Comparison of ENCODE assay signal across 1 fruit fly cellular context in the genomic region with DNA sequence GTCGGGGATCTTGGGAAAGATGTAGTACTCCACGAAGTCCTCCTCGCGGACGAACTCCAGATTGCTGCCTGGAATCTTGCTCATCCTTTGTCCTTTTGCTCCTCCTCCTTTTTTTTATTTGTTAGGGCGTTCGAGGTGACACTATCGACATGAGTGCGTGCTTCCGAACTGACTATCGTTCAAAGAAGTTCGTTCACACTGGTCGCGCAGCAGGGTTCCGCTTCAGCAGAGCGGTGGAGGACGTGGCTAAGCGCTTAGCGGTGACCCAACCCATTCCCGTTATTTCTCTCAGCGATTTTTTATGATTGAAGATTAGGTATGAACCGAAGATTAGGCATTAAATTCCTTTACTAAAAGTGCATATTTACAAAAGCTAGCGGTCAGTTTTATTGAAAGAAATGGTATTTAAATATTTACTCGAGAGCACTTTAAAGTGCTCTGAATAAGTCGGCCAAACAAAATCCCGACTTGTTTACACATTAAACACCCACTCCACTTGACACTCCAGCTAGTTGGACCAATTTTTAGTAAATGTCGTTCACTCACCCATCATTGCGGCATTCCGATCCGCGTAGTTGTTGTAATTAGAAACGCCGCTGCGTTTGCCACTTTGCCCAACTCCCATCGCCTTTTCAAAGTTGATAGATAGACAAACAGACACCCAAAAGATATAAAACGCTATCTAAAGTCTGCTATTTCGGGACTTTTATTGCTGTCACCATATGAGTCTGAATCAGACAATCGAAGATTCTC.
TF ChIP-seq lines count a peak whose summit lies in the region.

A gene (minus strand): TSS at position 166 of the 753 bp plus-strand sequence.
A gene (plus strand): TSS at position 703 of the 753 bp plus-strand sequence.

TF ChIP-seq in whole organism, embryonic, 481 proteins besides CTCF, POLR2A, EP300 and RAD21 (continued from another document and continues in another):
- TF ChIP-seq gro (GFP tag; optimal IDR thresholded peaks at IDR 0.05; lab: Kevin White, UChicago) (no peak), cas (GFP tag; IDR thresholded peaks at IDR 0.05; lab: Robert Waterston, UW) (no peak; the same call in 1 of the 2 replicates), tin (GFP tag; optimal IDR thresholded peaks at IDR 0.05; lab: Kevin White, UChicago) (peak; percentile 22), h (optimal IDR thresholded peaks at IDR 0.05; lab: Kevin White, UChicago) (no peak), slbo (GFP tag; IDR thresholded peaks at IDR 0.05; lab: Robert Waterston, UW) (peak; percentile 79), Hand (GFP tag; optimal IDR thresholded peaks at IDR 0.05; lab: Kevin White, UChicago) (no peak), CG11695 (GFP tag; IDR thresholded peaks at IDR 0.05; lab: Robert Waterston, UW) (no peak; the same call in 2 of the 3 replicates), CG2129 (GFP tag; IDR thresholded peaks at IDR 0.05; lab: Robert Waterston, UW; ENCODE audit: partially characterized antibody) (peak; percentile 76), HLH3B (GFP tag; IDR thresholded peaks at IDR 0.05; lab: Robert Waterston, UW) (no peak), B-H2 (GFP tag; optimal IDR thresholded peaks at IDR 0.05; lab: Kevin White, UChicago) (no peak), br (optimal IDR thresholded peaks at IDR 0.05; lab: Kevin White, UChicago) (no peak), CG14014 (GFP tag; IDR thresholded peaks at IDR 0.05; lab: Robert Waterston, UW) (peak; percentile 32; the same call in 1 of the 2 replicates), CkIIα-i1 (GFP tag; IDR thresholded peaks at IDR 0.05; lab: Robert Waterston, UW) (no peak), Hr51 (GFP tag; optimal IDR thresholded peaks at IDR 0.05; lab: Kevin White, UChicago) (peak in 1 of 2 experiments; percentile 41), CG17186 (GFP tag; optimal IDR thresholded peaks at IDR 0.05; lab: Kevin White, UChicago) (peak; percentile 80), chif (GFP tag; optimal IDR thresholded peaks at IDR 0.05; lab: Kevin White, UChicago) (peak in 1 of 2 experiments; percentile 50), HLH4C (GFP tag; IDR thresholded peaks at IDR 0.05; lab: Robert Waterston, UW; ENCODE audit: partially characterized antibody) (peak; percentile 85), Hmx (GFP tag; optimal IDR thresholded peaks at IDR 0.05; lab: Kevin White, UChicago) (no peak), Dp (GFP tag; optimal IDR thresholded peaks at IDR 0.05; lab: Kevin White, UChicago) (peak; percentile 30), CG8478 (optimal IDR thresholded peaks at IDR 0.05; lab: Kevin White, UChicago) (no peak), inv (GFP tag; IDR thresholded peaks at IDR 0.05; lab: Robert Waterston, UW; ENCODE audit: partially characterized antibody) (peak; percentile 96), esg (GFP tag; conservative IDR thresholded peaks at IDR 0.05; lab: Robert Waterston, UW) (no peak), CG15269 (tag; optimal IDR thresholded peaks at IDR 0.05; lab: Kevin White, UChicago) (no peak), CG9437 (GFP tag; optimal IDR thresholded peaks at IDR 0.05; lab: Kevin White, UChicago) (no peak), Tbp (GFP tag; optimal IDR thresholded peaks at IDR 0.05; lab: Kevin White, UChicago) (no peak), E2f2 (GFP tag; IDR thresholded peaks at IDR 0.05; lab: Robert Waterston, UW) (peak; percentile 49), nerfin-2 (GFP tag; IDR thresholded peaks at IDR 0.05; lab: Robert Waterston, UW; ENCODE audit: partially characterized antibody) (peak; percentile 76), CG17385 (GFP tag; optimal IDR thresholded peaks at IDR 0.05; lab: Kevin White, UChicago) (no peak), nau (GFP tag; optimal IDR thresholded peaks at IDR 0.05; lab: Kevin White, UChicago) (no peak), CG32532 (GFP tag; IDR thresholded peaks at IDR 0.05; lab: Robert Waterston, UW) (peak; percentile 75), gcm (GFP tag; optimal IDR thresholded peaks at IDR 0.05; lab: Kevin White, UChicago) (no peak), BEAF-32 (GFP tag; optimal IDR thresholded peaks at IDR 0.05; lab: Kevin White, UChicago) (peak; percentile 96), CG7357 (GFP tag; IDR thresholded peaks at IDR 0.05; lab: Robert Waterston, UW) (peak; percentile 97), CG11560 (tag; IDR thresholded peaks at IDR 0.05; lab: Robert Waterston, UW) (0 out of 3 replicates have a peak, but pooled peaks have one; percentile 21), hkb (optimal IDR thresholded peaks at IDR 0.05; lab: Kevin White, UChicago) (peak; percentile 76), hkb (GFP tag; IDR thresholded peaks at IDR 0.05; lab: Robert Waterston, UW) (no peak), CG7928 (GFP tag; optimal IDR thresholded peaks at IDR 0.05; lab: Kevin White, UChicago) (peak; percentile 17), wek (GFP tag; optimal IDR thresholded peaks at IDR 0.05; lab: Kevin White, UChicago) (no peak), NFAT (GFP tag; IDR thresholded peaks at IDR 0.05; lab: Robert Waterston, UW) (peak; percentile 80), CG5245 (GFP tag; optimal IDR thresholded peaks at IDR 0.05; lab: Kevin White, UChicago) (peak; percentile 4), Xbp1 (GFP tag; optimal IDR thresholded peaks at IDR 0.05; lab: Kevin White, UChicago) (peak; percentile 60), usp (GFP tag; optimal IDR thresholded peaks at IDR 0.05; lab: Kevin White, UChicago) (no peak), ttk (GFP tag; IDR thresholded peaks at IDR 0.05; lab: Robert Waterston, UW) (peak; percentile 30; the same call in 1 of the 2 replicates), CG11696 (GFP tag; IDR thresholded peaks at IDR 0.05; lab: Robert Waterston, UW) (no peak), Nf-YB (GFP tag; optimal IDR thresholded peaks at IDR 0.05; lab: Kevin White, UChicago) (no peak), CG42726 (GFP tag; IDR thresholded peaks at IDR 0.05; lab: Robert Waterston, UW; ENCODE audit: partially characterized antibody) (peak; percentile 98), CG17829 (tag; optimal IDR thresholded peaks at IDR 0.05; lab: Kevin White, UChicago) (no peak), Mad (GFP tag; optimal IDR thresholded peaks at IDR 0.05; lab: Kevin White, UChicago) (peak; percentile 21), Dip3 (GFP tag; optimal IDR thresholded peaks at IDR 0.05; lab: Kevin White, UChicago) (no peak), ems (GFP tag; optimal IDR thresholded peaks at IDR 0.05; lab: Kevin White, UChicago) (no peak), NfI (GFP tag; optimal IDR thresholded peaks at IDR 0.05; lab: Kevin White, UChicago) (peak; percentile 21), fd3F (GFP tag; optimal IDR thresholded peaks at IDR 0.05; lab: Kevin White, UChicago) (no peak), CoRest (tag; optimal IDR thresholded peaks at IDR 0.05; lab: Kevin White, UChicago) (peak; percentile 69), vnd (GFP tag; IDR thresholded peaks at IDR 0.05; lab: Robert Waterston, UW; ENCODE audit: partially characterized antibody) (peak; percentile 87), CG15601 (tag; optimal IDR thresholded peaks at IDR 0.05; lab: Kevin White, UChicago) (peak; percentile 16), wdn (GFP tag; IDR thresholded peaks at IDR 0.05; lab: Robert Waterston, UW) (peak; percentile 44; the same call in 1 of the 2 replicates), az2 (GFP tag; optimal IDR thresholded peaks at IDR 0.05; lab: Kevin White, UChicago) (no peak), lola (GFP tag; optimal IDR thresholded peaks at IDR 0.05; lab: Kevin White, UChicago) (no peak), HLH54F (GFP tag; optimal IDR thresholded peaks at IDR 0.05; lab: Kevin White, UChicago) (peak; percentile 30), hb (GFP tag; IDR thresholded peaks at IDR 0.05; lab: Robert Waterston, UW; ENCODE audit: partially characterized antibody) (peak; percentile 89), CG8089 (GFP tag; optimal IDR thresholded peaks at IDR 0.05; lab: Kevin White, UChicago) (peak; percentile 3), CG9797 (GFP tag; optimal IDR thresholded peaks at IDR 0.05; lab: Kevin White, UChicago) (peak; percentile 50), Opbp (GFP tag; IDR thresholded peaks at IDR 0.05; lab: Robert Waterston, UW; ENCODE audit: partially characterized antibody) (peak; percentile 98), CG10209 (GFP tag; optimal IDR thresholded peaks at IDR 0.05; lab: Kevin White, UChicago) (no peak), CG10462 (GFP tag; optimal IDR thresholded peaks at IDR 0.05; lab: Kevin White, UChicago) (peak; percentile 88), CG16815 (GFP tag; optimal IDR thresholded peaks at IDR 0.05; lab: Kevin White, UChicago) (no peak), CG4730 (GFP tag; IDR thresholded peaks at IDR 0.05; lab: Robert Waterston, UW) (no peak), lbe (GFP tag; optimal IDR thresholded peaks at IDR 0.05; lab: Kevin White, UChicago) (no peak), ro (GFP tag; IDR thresholded peaks at IDR 0.05; lab: Robert Waterston, UW) (no peak), oc (tag; optimal IDR thresholded peaks at IDR 0.05; lab: Kevin White, UChicago) (no peak), PHDP (tag; optimal IDR thresholded peaks at IDR 0.05; lab: Kevin White, UChicago) (no peak), CG18011 (GFP tag; optimal IDR thresholded peaks at IDR 0.05; lab: Kevin White, UChicago) (no peak), klu (GFP tag; IDR thresholded peaks at IDR 0.05; lab: Robert Waterston, UW) (0 out of 2 replicates have a peak, but pooled peaks have one; percentile 23), CG31224 (GFP tag; IDR thresholded peaks at IDR 0.05; lab: Robert Waterston, UW) (no peak), Dek (tag; optimal IDR thresholded peaks at IDR 0.05; lab: Kevin White, UChicago) (peak; percentile 23), Rx (GFP tag; IDR thresholded peaks at IDR 0.05; lab: Robert Waterston, UW) (no peak), disco-r (GFP tag; optimal IDR thresholded peaks at IDR 0.05; lab: Kevin White, UChicago) (peak; percentile 24), scrt (GFP tag; optimal IDR thresholded peaks at IDR 0.05; lab: Kevin White, UChicago) (no peak), gfzf (GFP tag; optimal IDR thresholded peaks at IDR 0.05; lab: Kevin White, UChicago) (peak; percentile 60), ase (GFP tag; IDR thresholded peaks at IDR 0.05; lab: Robert Waterston, UW) (no peak), hbn (GFP tag; IDR thresholded peaks at IDR 0.05; lab: Robert Waterston, UW; ENCODE audit: partially characterized antibody) (peak; percentile 87), B-H1 (GFP tag; IDR thresholded peaks at IDR 0.05; lab: Robert Waterston, UW) (peak; percentile 23; the same call in 1 of the 3 replicates), danr (GFP tag; IDR thresholded peaks at IDR 0.05; lab: Robert Waterston, UW) (no peak), CG11723 (GFP tag; optimal IDR thresholded peaks at IDR 0.05; lab: Kevin White, UChicago) (no peak), CG2889 (GFP tag; IDR thresholded peaks at IDR 0.05; lab: Robert Waterston, UW) (no peak), lilli (GFP tag; optimal IDR thresholded peaks at IDR 0.05; lab: Kevin White, UChicago) (peak; percentile 60), CG10147 (GFP tag; optimal IDR thresholded peaks at IDR 0.05; lab: Kevin White, UChicago) (no peak), CG3995 (GFP tag; optimal IDR thresholded peaks at IDR 0.05; lab: Kevin White, UChicago) (peak; percentile 55), trh (GFP tag; optimal IDR thresholded peaks at IDR 0.05; lab: Kevin White, UChicago) (peak; percentile 14), CG34422 (GFP tag; IDR thresholded peaks at IDR 0.05; lab: Robert Waterston, UW) (peak; percentile 45; the same call in 2 of the 3 replicates), H15 (GFP tag; IDR thresholded peaks at IDR 0.05; lab: Robert Waterston, UW) (no peak), CG7745 (tag; optimal IDR thresholded peaks at IDR 0.05; lab: Kevin White, UChicago) (no peak), tio (GFP tag; optimal IDR thresholded peaks at IDR 0.05; lab: Kevin White, UChicago) (no peak), Doc2 (GFP tag; IDR thresholded peaks at IDR 0.05; lab: Robert Waterston, UW) (no peak), C15 (GFP tag; IDR thresholded peaks at IDR 0.05; lab: Robert Waterston, UW) (no peak), zen2 (GFP tag; IDR thresholded peaks at IDR 0.05; lab: Robert Waterston, UW; ENCODE audit: partially characterized antibody) (peak; percentile 87), CG4617 (GFP tag; optimal IDR thresholded peaks at IDR 0.05; lab: Kevin White, UChicago; ENCODE audit: borderline replicate concordance) (peak; percentile 95), CG33557 (GFP tag; optimal IDR thresholded peaks at IDR 0.05; lab: Kevin White, UChicago) (no peak), ash1 (GFP tag; optimal IDR thresholded peaks at IDR 0.05; lab: Kevin White, UChicago) (no peak), CG30403 (GFP tag; optimal IDR thresholded peaks at IDR 0.05; lab: Kevin White, UChicago) (peak; percentile 48), CG18262 (tag; optimal IDR thresholded peaks at IDR 0.05; lab: Kevin White, UChicago) (no peak), Atf-2 (GFP tag; optimal IDR thresholded peaks at IDR 0.05; lab: Kevin White, UChicago) (peak; percentile 45), Dfd (GFP tag; optimal IDR thresholded peaks at IDR 0.05; lab: Kevin White, UChicago) (no peak), tap (tag; optimal IDR thresholded peaks at IDR 0.05; lab: Kevin White, UChicago) (no peak), cad (GFP tag; optimal IDR thresholded peaks at IDR 0.05; lab: Kevin White, UChicago) (no peak), CG7987 (GFP tag; optimal IDR thresholded peaks at IDR 0.05; lab: Kevin White, UChicago) (peak; percentile 14), trem (tag; optimal IDR thresholded peaks at IDR 0.05; lab: Kevin White, UChicago) (peak; percentile 51), Xrp1 (GFP tag; IDR thresholded peaks at IDR 0.05; lab: Robert Waterston, UW) (peak; percentile 55; the same call in 1 of the 2 replicates), CG6765 (GFP tag; optimal IDR thresholded peaks at IDR 0.05; lab: Kevin White, UChicago) (no peak), CG6854 (GFP tag; optimal IDR thresholded peaks at IDR 0.05; lab: Kevin White, UChicago) (no peak), sna (GFP tag; IDR thresholded peaks at IDR 0.05; lab: Robert Waterston, UW; ENCODE audit: partially characterized antibody) (peak; percentile 92), odd (GFP tag; optimal IDR thresholded peaks at IDR 0.05; lab: Kevin White, UChicago) (no peak), jigr1 (GFP tag; IDR thresholded peaks at IDR 0.05; lab: Robert Waterston, UW) (no peak), CG13894 (tag; optimal IDR thresholded peaks at IDR 0.05; lab: Kevin White, UChicago) (peak; percentile 34), Oaz (GFP tag; IDR thresholded peaks at IDR 0.05; lab: Robert Waterston, UW) (no peak), Jarid2 (GFP tag; optimal IDR thresholded peaks at IDR 0.05; lab: Kevin White, UChicago) (no peak), CG12942 (GFP tag; optimal IDR thresholded peaks at IDR 0.05; lab: Kevin White, UChicago) (peak; percentile 27), unpg (GFP tag; optimal IDR thresholded peaks at IDR 0.05; lab: Kevin White, UChicago) (no peak), CG3726 (GFP tag; IDR thresholded peaks at IDR 0.05; lab: Robert Waterston, UW) (no peak), row (GFP tag; IDR thresholded peaks at IDR 0.05; lab: Robert Waterston, UW) (peak; percentile 95), sim (GFP tag; IDR thresholded peaks at IDR 0.05; lab: Robert Waterston, UW) (no peak)
